Fruit fly (Drosophila melanogaster) whole organism, pupa: ENCODE results near the gene RpLP1.
"Not testable (repeated sequence)": the region's sequence is repeated elsewhere in the genome, so short reads cannot be mapped to it uniquely, and the experiment has no call there.

Experiments
- CG10348 ChIP-seq: fragments of 200-800 bp; sonication (Bioruptor generic); IDR thresholded peaks from 2 replicates; pipeline ENCODE4 v1.3.6; 2022; ENCODE audit warnings: missing biosample characterization, missing genetic modification characterization
- CG12605 ChIP-seq: fragments of 200-800 bp; sonication (Bioruptor generic); IDR thresholded peaks from 2 replicates; pipeline ENCODE4 v1.3.6; 2022; ENCODE audit warnings: missing biosample characterization, missing genetic modification characterization
- CG13204 ChIP-seq: fragments of 200-800 bp; sonication (Bioruptor generic); optimal IDR thresholded peaks from 2 replicates; lab custom pipeline; 2018; ENCODE audit warnings: missing biosample characterization, mild to moderate bottlenecking, missing genetic modification characterization, moderate library complexity
- CG14655 ChIP-seq: fragments of 200-800 bp; sonication (Bioruptor generic); optimal IDR thresholded peaks from 3 replicates; lab custom pipeline; 2017; ENCODE audit warnings: mild to moderate bottlenecking, missing biosample characterization, missing genetic modification reagents, missing genetic modification characterization
- CG15710 ChIP-seq: fragments of 200-800 bp; sonication (Bioruptor generic); optimal IDR thresholded peaks from 2 replicates; lab custom pipeline; 2018; ENCODE audit warnings: missing biosample characterization, mild to moderate bottlenecking, missing genetic modification characterization, moderate library complexity
- CG17806 ChIP-seq: fragments of 200-800 bp; sonication (Bioruptor generic); optimal IDR thresholded peaks from 2 replicates; lab custom pipeline; 2018; ENCODE audit warnings: missing biosample characterization, mild to moderate bottlenecking, missing genetic modification characterization, moderate library complexity
- CG32121 ChIP-seq: fragments of 200-800 bp; sonication (Bioruptor generic); IDR thresholded peaks from 2 replicates; pipeline ENCODE4 v1.3.6; 2022; ENCODE audit warnings: missing biosample characterization, missing genetic modification characterization
- CG34367 ChIP-seq: fragments of 200-800 bp; sonication (Bioruptor generic); optimal IDR thresholded peaks from 2 replicates; lab custom pipeline; 2018; ENCODE audit warnings: missing biosample characterization, mild to moderate bottlenecking, missing genetic modification characterization
- CG4496 ChIP-seq: fragments of 200-800 bp; sonication (Bioruptor generic); IDR thresholded peaks from 3 replicates; pipeline ENCODE4 v1.3.6; 2022; ENCODE audit warnings: missing biosample characterization, missing genetic modification characterization
- CG8159 ChIP-seq: fragments of 200-800 bp; sonication (Bioruptor generic); optimal IDR thresholded peaks from 3 replicates; lab custom pipeline; 2018; ENCODE audit warnings: missing biosample characterization, mild to moderate bottlenecking, missing genetic modification characterization, moderate library complexity
- CG8301 ChIP-seq: fragments of 200-800 bp; sonication (Bioruptor generic); optimal IDR thresholded peaks from 2 replicates; lab custom pipeline; 2018; ENCODE audit warnings: missing biosample characterization, mild to moderate bottlenecking, missing genetic modification characterization
- CG9948 ChIP-seq: fragments of 200-800 bp; sonication (Bioruptor generic); optimal IDR thresholded peaks from 2 replicates; lab custom pipeline; 2018; ENCODE audit warnings: missing biosample characterization, mild to moderate bottlenecking, missing genetic modification characterization, moderate library complexity
- D1 ChIP-seq: fragments of 200-800 bp; sonication (Bioruptor generic); optimal IDR thresholded peaks from 2 replicates; lab custom pipeline; 2018; ENCODE audit warnings: missing biosample characterization, mild to moderate bottlenecking, missing genetic modification characterization, moderate library complexity
- EcR ChIP-seq: fragments of 200-800 bp; sonication (Bioruptor generic); optimal IDR thresholded peaks from 3 replicates; lab custom pipeline; 2019; ENCODE audit warnings: missing biosample characterization, missing genetic modification characterization, mild to moderate bottlenecking, moderate library complexity, missing genetic modification reagents
- Ets98B ChIP-seq: fragments of 200-800 bp; sonication (Bioruptor generic); IDR thresholded peaks from 2 replicates; pipeline ENCODE4 v1.3.6; 2022; ENCODE audit warnings: missing biosample characterization, missing genetic modification characterization
- Pif1A ChIP-seq: fragments of 200-800 bp; sonication (Bioruptor generic); optimal IDR thresholded peaks from 3 replicates; lab custom pipeline; 2016; ENCODE audit warnings: missing biosample characterization, missing genetic modification characterization
- Pif1B ChIP-seq: fragments of 200-800 bp; sonication (Bioruptor generic); optimal IDR thresholded peaks from 3 replicates; lab custom pipeline; 2016; ENCODE audit warnings: missing biosample characterization, missing genetic modification characterization
- Snoo ChIP-seq: fragments of 200-800 bp; sonication (Bioruptor generic); optimal IDR thresholded peaks from 3 replicates; lab custom pipeline; 2017; ENCODE audit warnings: missing biosample characterization, mild to moderate bottlenecking, missing genetic modification characterization, inconsistent platforms
- fd96Ca ChIP-seq: fragments of 200-800 bp; sonication (Bioruptor generic); IDR thresholded peaks from 3 replicates; pipeline ENCODE4 v1.3.6; 2022; ENCODE audit warnings: missing biosample characterization, missing genetic modification characterization
- gl ChIP-seq: fragments of 200-800 bp; sonication (Bioruptor generic); optimal IDR thresholded peaks from 2 replicates; lab custom pipeline; 2018; ENCODE audit warnings: missing biosample characterization, mild to moderate bottlenecking, missing genetic modification characterization
- rn ChIP-seq: fragments of 200-800 bp; sonication (Bioruptor generic); IDR thresholded peaks from 2 replicates; pipeline ENCODE4 v1.3.6; 2022; ENCODE audit warnings: missing biosample characterization, missing genetic modification characterization

RpLP1 gene

dm6 chr2L:455274-455673 lies 35.5 kb downstream of the RpLP1 start, which contains the start of gene CG4133:
CG4133 (plus strand) TSS chr2L:455531.
- TF ChIP-seq CG15710 (tag; lab: Kevin White, UChicago); CG8301; EcR (GFP tag; lab: Kevin White, UChicago): not testable (repeated sequence)

- TF ChIP-seq CG4496 = no peak
- no peak for TF ChIP-seq Pif1A (GFP tag; lab: Kevin White, UChicago)
- TF ChIP-seq CG8159 (tag; lab: Kevin White, UChicago) = no peak
- no peak for TF ChIP-seq CG34367 (tag; lab: Kevin White, UChicago)
- no peak for TF ChIP-seq CG14655 (GFP tag; lab: Kevin White, UChicago)
Measured at dm6 chr2L:455738-456137, 36.0 kb downstream of the RpLP1 start.

dm6 chr2L:467683-468082 lies 47.9 kb downstream of the RpLP1 start:
- TF ChIP-seq Snoo (tag; lab: Kevin White, UChicago) (no peak), CG8159 (tag; lab: Kevin White, UChicago) (no peak), CG12605 (GFP tag; lab: Robert Waterston, UW) (no peak), Ets98B (GFP tag; lab: Robert Waterston, UW) (no peak), gl (tag; lab: Kevin White, UChicago) (no peak)
- TF ChIP-seq, all 21 proteins: peak for 0

- TF ChIP-seq CG10348 (GFP tag; lab: Robert Waterston, UW) (peak; percentile 21; the same call in 1 of the 2 replicates), CG17806 (peak; percentile 61), Ets98B (GFP tag; lab: Robert Waterston, UW) (peak; percentile 79), Pif1A (GFP tag; lab: Kevin White, UChicago) (peak; percentile 58), CG32121 (GFP tag; lab: Robert Waterston, UW) (peak; percentile 75), fd96Ca (GFP tag; lab: Robert Waterston, UW) (peak; percentile 86), CG15710 (tag; lab: Kevin White, UChicago) (peak; percentile 23), Pif1B (GFP tag; lab: Kevin White, UChicago) (peak; percentile 59), CG8159 (tag; lab: Kevin White, UChicago) (peak; percentile 56), CG13204 (GFP tag; lab: Kevin White, UChicago) (peak; percentile 36), CG8301 (peak; percentile 82), CG14655 (GFP tag; lab: Kevin White, UChicago) (peak; percentile 87), D1 (tag; lab: Kevin White, UChicago) (no peak), CG12605 (GFP tag; lab: Robert Waterston, UW) (peak; percentile 81), gl (tag; lab: Kevin White, UChicago) (no peak), Snoo (tag; lab: Kevin White, UChicago) (no peak), CG34367 (tag; lab: Kevin White, UChicago) (peak; percentile 38), EcR (GFP tag; lab: Kevin White, UChicago) (no peak), rn (GFP tag; lab: Robert Waterston, UW) (peak; percentile 49; the same call in 1 of the 2 replicates), CG9948 (peak; percentile 63), CG4496 (peak; percentile 85)
Measured at dm6 chr2L:468745-469358, 49.1 kb downstream of the RpLP1 start.

- TF ChIP-seq CG4496 = no peak
- TF ChIP-seq CG8301 = no peak
- no peak for TF ChIP-seq CG32121 (GFP tag; lab: Robert Waterston, UW)
- TF ChIP-seq Pif1A (GFP tag; lab: Kevin White, UChicago) = no peak
- no peak for TF ChIP-seq EcR (GFP tag; lab: Kevin White, UChicago)
- no peak for TF ChIP-seq fd96Ca (GFP tag; lab: Robert Waterston, UW)
- TF ChIP-seq Pif1B (GFP tag; lab: Kevin White, UChicago) = no peak
Measured at dm6 chr2L:469912-470311, 50.2 kb downstream of the RpLP1 start.
